Worm (Caenorhabditis elegans) whole organism, young adult: ENCODE data around the gene ttr-45.

ENCODE experiments used
- B0035.1 ChIP-seq: sonication (generic microtip); optimal IDR thresholded peaks from 2 replicates; lab custom pipeline; 2016; ENCODE audit warnings: missing genetic modification characterization, mild to moderate bottlenecking, missing compliant biosample characterization, missing genotype, missing genetic modification reagents
- B0336.3 ChIP-seq: fragments of 200-800 bp; sonication (Bioruptor generic); IDR thresholded peaks from 2 replicates; pipeline ENCODE4 v1.3.6; 2022; ENCODE audit warnings: missing genetic modification characterization, missing compliant biosample characterization
- C06A6.2 ChIP-seq: fragments of 200-800 bp; sonication (Bioruptor generic); conservative IDR thresholded peaks from 2 replicates; pipeline ENCODE4 v1.3.6; 2022; ENCODE audit warnings: missing genetic modification characterization, missing compliant biosample characterization
- F33H1.4 ChIP-seq: fragments of 200-800 bp; sonication (Bioruptor generic); IDR thresholded peaks from 2 replicates; pipeline ENCODE4 v1.3.6; 2022; ENCODE audit warnings: missing genetic modification reagents, missing genetic modification characterization, missing compliant biosample characterization
- F37B4.10 ChIP-seq: fragments of 200-800 bp; sonication (Bioruptor generic); IDR thresholded peaks from 2 replicates; pipeline ENCODE4 v1.3.6; 2022; ENCODE audit warnings: missing genetic modification characterization, missing compliant biosample characterization
- F49E8.2 ChIP-seq: sonication (generic microtip); optimal IDR thresholded peaks from 3 replicates; lab custom pipeline; 2017; ENCODE audit warnings: missing genetic modification characterization, mild to moderate bottlenecking, missing compliant biosample characterization, antibody characterized with exemption, moderate library complexity; ENCODE audit not compliant: insufficient read depth
- F55B11.4 ChIP-seq: sonication (generic microtip); optimal IDR thresholded peaks from 2 replicates; lab custom pipeline; 2016; ENCODE audit warnings: missing compliant biosample characterization, missing genetic modification characterization, borderline replicate concordance; ENCODE audit not compliant: insufficient read depth
- F57A8.1 ChIP-seq: fragments of 200-800 bp; sonication (Bioruptor generic); optimal IDR thresholded peaks from 2 replicates; lab custom pipeline; 2018; ENCODE audit warnings: mild to moderate bottlenecking, missing genetic modification characterization, moderate library complexity, missing compliant biosample characterization
- K11D2.4 ChIP-seq: fragments of 200-800 bp; sonication (Bioruptor generic); IDR thresholded peaks from 2 replicates; pipeline ENCODE4 v1.3.6; 2022; ENCODE audit warnings: missing genetic modification reagents, missing genetic modification characterization, missing compliant biosample characterization
- Y53F4B.3 ChIP-seq: fragments of 200-800 bp; sonication (Bioruptor generic); IDR thresholded peaks from 2 replicates; pipeline ENCODE4 v1.3.6; 2022; ENCODE audit warnings: missing genetic modification reagents, missing genetic modification characterization, missing compliant biosample characterization
- Y56A3A.18 ChIP-seq: fragments of 200-800 bp; sonication (Bioruptor generic); IDR thresholded peaks from 2 replicates; pipeline ENCODE4 v1.3.6; 2022; ENCODE audit warnings: missing genetic modification reagents, missing genetic modification characterization, missing compliant biosample characterization
- Y67H2A.10 ChIP-seq: fragments of 200-800 bp; sonication (Bioruptor generic); conservative IDR thresholded peaks from 2 replicates; pipeline ENCODE4 v1.3.6; 2022; ENCODE audit warnings: missing genetic modification reagents, missing genetic modification characterization, missing compliant biosample characterization
- Y95B8A.8 ChIP-seq: fragments of 200-800 bp; sonication (Bioruptor generic); IDR thresholded peaks from 2 replicates; pipeline ENCODE4 v1.3.6; 2022; ENCODE audit warnings: missing genetic modification reagents, missing genetic modification characterization, missing compliant biosample characterization
- ZK185.1 ChIP-seq: sonication (generic microtip); optimal IDR thresholded peaks from 2 replicates; lab custom pipeline; 2016; ENCODE audit warnings: mild to moderate bottlenecking, missing genetic modification characterization, missing compliant biosample characterization; ENCODE audit not compliant: poor library complexity, severe bottlenecking
- aptf-3 ChIP-seq: fragments of 200-800 bp; sonication (Bioruptor generic); IDR thresholded peaks from 2 replicates; pipeline ENCODE4 v1.3.6; 2022; ENCODE audit warnings: missing genetic modification characterization, missing compliant biosample characterization
- athp-1 ChIP-seq: sonication (generic microtip); optimal IDR thresholded peaks from 2 replicates; lab custom pipeline; 2017; ENCODE audit warnings: mild to moderate bottlenecking, missing genetic modification characterization, missing compliant biosample characterization
- die-1 ChIP-seq: sonication (generic microtip); optimal IDR thresholded peaks from 2 replicates; lab custom pipeline; 2016; ENCODE audit warnings: missing genotype, mild to moderate bottlenecking, missing genetic modification characterization, missing compliant biosample characterization
- efl-1 ChIP-seq: fragments of 150-350 bp; optimal IDR thresholded peaks from 2 replicates; lab custom pipeline; 2014; ENCODE audit warnings: missing biosample characterization, missing genetic modification reagents, missing genetic modification characterization
- ekl-4 ChIP-seq: fragments of 200-800 bp; sonication (Bioruptor generic); IDR thresholded peaks from 2 replicates; pipeline ENCODE4 v1.3.6; 2022; ENCODE audit warnings: missing genetic modification reagents, missing genetic modification characterization, missing compliant biosample characterization
- gei-17 ChIP-seq: fragments of 200-800 bp; sonication (Bioruptor generic); optimal IDR thresholded peaks from 2 replicates; lab custom pipeline; 2018; ENCODE audit warnings: mild to moderate bottlenecking, missing genetic modification characterization, missing compliant biosample characterization
- hlh-12 ChIP-seq: sonication (generic microtip); optimal IDR thresholded peaks from 2 replicates; lab custom pipeline; 2016; ENCODE audit warnings: missing genetic modification characterization, missing compliant biosample characterization
- hmg-1.2 ChIP-seq: fragments of 200-800 bp; sonication (Bioruptor generic); IDR thresholded peaks from 2 replicates; pipeline ENCODE4 v1.3.6; 2022; ENCODE audit warnings: missing genetic modification reagents, missing genetic modification characterization, missing compliant biosample characterization
- let-526 ChIP-seq: fragments of 200-800 bp; sonication (Bioruptor generic); IDR thresholded peaks from 2 replicates; pipeline ENCODE4 v1.3.6; 2022; ENCODE audit warnings: missing genetic modification reagents, missing genetic modification characterization, missing compliant biosample characterization
- let-607 ChIP-seq, 2 experiments: fragments of 200-800 bp in 1 of 2; sonication (Bioruptor generic) in 1 of 2; sonication (generic microtip) in 1 of 2; optimal IDR thresholded peaks; 2 replicates each; lab custom pipeline; 2016 to 2018; ENCODE audit warnings: mild to moderate bottlenecking in 2 of 2, missing compliant biosample characterization in 2 of 2, missing genetic modification characterization in 2 of 2, moderate library complexity in 2 of 2, missing genotype in 1 of 2
- lin-35 ChIP-seq, 3 experiments: fragments of 150-350 bp in 2 of 3; sonication (generic microtip) in 1 of 3; optimal IDR thresholded peaks; 2 replicates each; lab custom pipeline; 2014 to 2018; ENCODE audit warnings: missing biosample characterization in 3 of 3, missing genetic modification characterization in 3 of 3, missing genetic modification reagents in 3 of 3
- lir-1 ChIP-seq: fragments of 200-800 bp; sonication (Bioruptor generic); conservative IDR thresholded peaks from 2 replicates; pipeline ENCODE4 v1.3.6; 2022; ENCODE audit warnings: missing genetic modification reagents, missing genetic modification characterization, missing compliant biosample characterization
- madf-10 ChIP-seq: sonication (generic microtip); optimal IDR thresholded peaks from 2 replicates; lab custom pipeline; 2016; ENCODE audit warnings: mild to moderate bottlenecking, missing genetic modification characterization, missing compliant biosample characterization
- madf-8 ChIP-seq: fragments of 200-800 bp; sonication (Bioruptor generic); conservative IDR thresholded peaks from 2 replicates; pipeline ENCODE4 v1.3.6; 2022; ENCODE audit warnings: missing genetic modification reagents, missing genetic modification characterization, missing compliant biosample characterization
- mes-4 ChIP-seq: sonication (generic microtip); optimal IDR thresholded peaks from 2 replicates; lab custom pipeline; 2016; ENCODE audit warnings: missing genotype, missing genetic modification characterization, missing compliant biosample characterization
- nfya-2 ChIP-seq: fragments of 200-800 bp; sonication (Bioruptor generic); IDR thresholded peaks from 2 replicates; pipeline ENCODE4 v1.3.6; 2022; ENCODE audit warnings: missing genetic modification reagents, missing genetic modification characterization, missing compliant biosample characterization
- nhr-27 ChIP-seq: fragments of 200-800 bp; sonication (Bioruptor generic); optimal IDR thresholded peaks from 2 replicates; lab custom pipeline; 2018; ENCODE audit warnings: mild to moderate bottlenecking, missing genetic modification characterization, moderate library complexity, missing compliant biosample characterization
- nhr-80 ChIP-seq: sonication (generic microtip); optimal IDR thresholded peaks from 2 replicates; lab custom pipeline; 2016; ENCODE audit warnings: missing genetic modification characterization, missing compliant biosample characterization
- pha-4 ChIP-seq: fragments of 150-350 bp; sonication (generic microtip); optimal IDR thresholded peaks from 2 replicates; lab custom pipeline; 2014; ENCODE audit warnings: missing biosample characterization, missing genetic modification reagents, missing genetic modification characterization
- rcor-1 ChIP-seq: fragments of 200-800 bp; sonication (Bioruptor generic); IDR thresholded peaks from 2 replicates; pipeline ENCODE4 v1.3.6; 2022; ENCODE audit warnings: missing genetic modification reagents, missing genetic modification characterization, missing compliant biosample characterization
- repo-1 ChIP-seq: sonication (generic microtip); optimal IDR thresholded peaks from 2 replicates; lab custom pipeline; 2017; ENCODE audit warnings: mild to moderate bottlenecking, missing genetic modification characterization, missing compliant biosample characterization
- sea-2 ChIP-seq: fragments of 200-800 bp; sonication (Bioruptor generic); IDR thresholded peaks from 2 replicates; pipeline ENCODE4 v1.3.6; 2022; ENCODE audit warnings: missing genetic modification characterization, missing compliant biosample characterization
- tlf-1 ChIP-seq: fragments of 200-800 bp; sonication (Bioruptor generic); optimal IDR thresholded peaks from 2 replicates; lab custom pipeline; 2018; ENCODE audit warnings: mild to moderate bottlenecking, missing genetic modification characterization, missing compliant biosample characterization
- ztf-26 ChIP-seq: sonication (generic microtip); optimal IDR thresholded peaks from 2 replicates; lab custom pipeline; 2017; ENCODE audit warnings: missing genetic modification characterization, missing compliant biosample characterization
- ztf-28 ChIP-seq: fragments of 200-800 bp; sonication (Bioruptor generic); IDR thresholded peaks from 2 replicates; pipeline ENCODE4 v1.3.6; 2022; ENCODE audit warnings: missing genetic modification reagents, missing genetic modification characterization, missing compliant biosample characterization

ttr-45 gene

DNA sequence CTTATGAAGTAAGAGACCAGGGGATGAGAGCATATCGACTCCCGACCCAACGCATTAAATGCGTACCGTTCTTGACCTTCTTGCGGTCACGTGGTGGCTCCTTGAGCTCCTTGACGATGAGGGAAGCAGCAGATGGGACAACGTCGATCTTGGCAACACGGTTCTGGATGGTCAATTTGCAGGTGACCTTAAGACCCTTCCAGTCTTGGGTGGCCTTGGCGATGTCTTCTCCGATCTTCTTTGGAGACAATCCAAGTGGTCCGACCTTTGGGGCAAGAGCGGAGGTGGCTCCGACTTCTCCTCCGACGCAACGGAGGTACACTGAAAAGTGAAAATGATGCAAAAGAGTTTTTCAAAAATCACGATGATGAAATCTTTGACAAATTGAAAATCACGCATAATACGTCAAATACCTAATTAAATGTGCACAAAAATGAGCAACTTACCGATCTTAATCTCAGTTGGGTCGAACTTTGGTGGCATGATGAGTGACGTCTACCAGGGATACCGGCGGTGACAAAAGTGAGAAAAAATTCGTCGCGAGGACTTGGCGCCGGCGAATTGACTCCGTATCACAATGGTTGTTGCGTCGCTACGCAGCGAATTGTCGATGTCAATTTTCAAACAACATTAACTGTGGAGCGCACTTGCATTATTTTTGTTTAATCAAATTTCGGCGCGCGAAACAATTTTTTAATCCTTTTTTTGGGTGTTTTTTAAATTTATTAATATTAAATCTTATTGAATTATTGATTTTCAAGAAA is 13.8 kb upstream of the ttr-45 start, which contains the start of gene rpl-12 (continued):
- TF ChIP-seq nhr-80 (peak; percentile 91), Y56A3A.18 (GFP tag; lab: Robert Waterston, UW) (peak; percentile 95), sea-2 (peak; percentile 77; the same call in 1 of the 2 replicates), lin-35 (GFP tag; optimal IDR thresholded peaks at IDR 0.05; lab: Kevin White, UChicago) (peak; percentile 73 to 99 (median 85)), ztf-28 (GFP tag; lab: Robert Waterston, UW) (peak; percentile 80; the same call in 1 of the 2 replicates), F49E8.2 (tag; lab: Kevin White, UChicago) (peak; percentile 92), die-1 (tag; lab: Kevin White, UChicago) (peak; percentile 56), Y95B8A.8 (peak; percentile 96), gei-17 (GFP tag; lab: Kevin White, UChicago) (peak; percentile 86), B0035.1 (peak; percentile 84), efl-1 (GFP tag; lab: Kevin White, UChicago) (peak; percentile 92), F57A8.1 (GFP tag; lab: Kevin White, UChicago) (no peak), F55B11.4 (tag; lab: Kevin White, UChicago) (no peak), K11D2.4 (GFP tag; lab: Robert Waterston, UW) (peak; percentile 97), athp-1 (tag; lab: Kevin White, UChicago) (peak; percentile 97), nhr-27 (peak; percentile 7), let-607 (tag; optimal IDR thresholded peaks at IDR 0.05; lab: Kevin White, UChicago) (peak; percentile 89 to 96), B0336.3 (GFP tag; lab: Robert Waterston, UW) (peak; percentile 95), rcor-1 (peak; percentile 98), C06A6.2 (GFP tag; lab: Robert Waterston, UW) (peak; percentile 94), nfya-2 (GFP tag; lab: Robert Waterston, UW) (no peak), mes-4 (tag; lab: Kevin White, UChicago) (no peak), lir-1 (GFP tag; lab: Robert Waterston, UW) (peak; percentile 97), madf-8 (GFP tag; lab: Robert Waterston, UW) (peak; percentile 86), tlf-1 (peak; percentile 99), hlh-12 (tag; lab: Kevin White, UChicago) (no peak), pha-4 (tag; lab: Kevin White, UChicago) (peak; percentile 94), ZK185.1 (tag; lab: Kevin White, UChicago) (peak; percentile 96), Y67H2A.10 (GFP tag; lab: Robert Waterston, UW) (peak; percentile 91), Y53F4B.3 (0 out of 2 replicates have a peak, but pooled peaks have one; percentile 23), F37B4.10 (GFP tag; lab: Robert Waterston, UW) (0 out of 2 replicates have a peak, but pooled peaks have one; percentile 11), ekl-4 (GFP tag; lab: Robert Waterston, UW) (peak; percentile 98), ztf-26 (tag; lab: Kevin White, UChicago) (peak; percentile 97), F33H1.4 (peak; percentile 91), hmg-1.2 (GFP tag; lab: Robert Waterston, UW) (peak; percentile 97), repo-1 (tag; lab: Kevin White, UChicago) (peak; percentile 96), madf-10 (tag; lab: Kevin White, UChicago) (peak; percentile 95), let-526 (GFP tag; lab: Robert Waterston, UW) (peak; percentile 20), aptf-3 (GFP tag; lab: Robert Waterston, UW) (no peak)
